Fruit fly (Drosophila melanogaster): ENCODE results near the gene Axud1.
A peak's percentile ranks its signal among the peaks of the same experiment; 100 is the strongest.

Axud1 gene

dm6 chr2L:2375655-2376417 is 10.7 kb downstream of the Axud1 start, which contains the start of gene Atxn7 (continued):
- peak; percentile 99 for TF ChIP-seq bbx (GFP tag; IDR thresholded peaks at IDR 0.05; ENCODE audit: partially characterized antibody)
- peak; percentile 52 for TF ChIP-seq so (GFP tag; IDR thresholded peaks at IDR 0.05)
- peak; percentile 59; the same call in 1 of the 2 replicates for TF ChIP-seq HLH3B (GFP tag; IDR thresholded peaks at IDR 0.05)
- TF ChIP-seq CG14050 (GFP tag; IDR thresholded peaks at IDR 0.05) = peak; percentile 55; the same call in 2 of the 3 replicates
- no peak for TF ChIP-seq CG17568 (GFP tag; optimal IDR thresholded peaks at IDR 0.05)
- peak; percentile 79 for TF ChIP-seq HLHmδ (GFP tag; optimal IDR thresholded peaks at IDR 0.05)
- peak; percentile 75 for TF ChIP-seq CG4707 (GFP tag; optimal IDR thresholded peaks at IDR 0.05)
- TF ChIP-seq CG15073 (GFP tag; optimal IDR thresholded peaks at IDR 0.05) = no peak
- peak; percentile 74 to 99 for TF ChIP-seq crp (GFP tag; optimal IDR thresholded peaks at IDR 0.05)
- TF ChIP-seq pan (optimal IDR thresholded peaks at IDR 0.05) = no peak
- TF ChIP-seq pan (GFP tag; optimal IDR thresholded peaks at IDR 0.05 in 1 of 2, IDR thresholded peaks at IDR 0.05 in 1 of 2) = peak in 1 of 2 experiments; percentile 72
- peak; percentile 53; the same call in 1 of the 2 replicates for TF ChIP-seq seq (GFP tag; IDR thresholded peaks at IDR 0.05)
- peak; percentile 23 for TF ChIP-seq CG6654 (GFP tag; optimal IDR thresholded peaks at IDR 0.05)
- TF ChIP-seq CG1529 (GFP tag; optimal IDR thresholded peaks at IDR 0.05) = peak; percentile 65
- no peak for TF ChIP-seq CG31388 (GFP tag; optimal IDR thresholded peaks at IDR 0.05)
- TF ChIP-seq Poxn (GFP tag; IDR thresholded peaks at IDR 0.05) = no peak
- TF ChIP-seq CG17829 (tag; optimal IDR thresholded peaks at IDR 0.05) = peak; percentile 49
- no peak for TF ChIP-seq z (GFP tag; IDR thresholded peaks at IDR 0.05)
- TF ChIP-seq CTCF (GFP tag; optimal IDR thresholded peaks at IDR 0.05) = peak; percentile 9
- peak; percentile 98 for TF ChIP-seq amos (GFP tag; IDR thresholded peaks at IDR 0.05; ENCODE audit: partially characterized antibody)
- TF ChIP-seq CG17359 (tag; optimal IDR thresholded peaks at IDR 0.05) = peak; percentile 61
- peak; percentile 63 for TF ChIP-seq CG33557 (GFP tag; optimal IDR thresholded peaks at IDR 0.05)
- peak; percentile 63; the same call in 1 of the 3 replicates for TF ChIP-seq ase (GFP tag; IDR thresholded peaks at IDR 0.05)
- TF ChIP-seq hbn (GFP tag; IDR thresholded peaks at IDR 0.05; ENCODE audit: partially characterized antibody) = peak; percentile 96
- peak; percentile 57 for TF ChIP-seq CG31441 (GFP tag; IDR thresholded peaks at IDR 0.05)
- TF ChIP-seq croc (GFP tag; conservative IDR thresholded peaks at IDR 0.05) = no peak
- peak; percentile 24 for TF ChIP-seq bab2 (GFP tag; optimal IDR thresholded peaks at IDR 0.05)
- TF ChIP-seq CG9797 (GFP tag; optimal IDR thresholded peaks at IDR 0.05) = peak; percentile 18
- peak; percentile 62 for TF ChIP-seq sqz (GFP tag; optimal IDR thresholded peaks at IDR 0.05)
- no peak for TF ChIP-seq sim (GFP tag; IDR thresholded peaks at IDR 0.05)
- peak; percentile 24 for TF ChIP-seq CG7786 (GFP tag; optimal IDR thresholded peaks at IDR 0.05)
- TF ChIP-seq mirr (GFP tag; optimal IDR thresholded peaks at IDR 0.05) = peak; percentile 67
- no peak; the same call in 1 of the 2 replicates for TF ChIP-seq CG17612 (GFP tag; IDR thresholded peaks at IDR 0.05)
- peak; percentile 97 for TF ChIP-seq Med (GFP tag)
- no peak for TF ChIP-seq Mrtf (GFP tag; IDR thresholded peaks at IDR 0.05)
- peak; percentile 97 for TF ChIP-seq CG16813 (GFP tag; IDR thresholded peaks at IDR 0.05; ENCODE audit: partially characterized antibody)
- peak; percentile 31 for TF ChIP-seq grn (GFP tag; optimal IDR thresholded peaks at IDR 0.05)
- TF ChIP-seq CG3995 (GFP tag; optimal IDR thresholded peaks at IDR 0.05) = peak; percentile 92
- no peak for TF ChIP-seq cad (GFP tag; optimal IDR thresholded peaks at IDR 0.05)
- TF ChIP-seq Dref (GFP tag; IDR thresholded peaks at IDR 0.05) = peak; percentile 87
- peak; percentile 82 for TF ChIP-seq sna (GFP tag; IDR thresholded peaks at IDR 0.05; ENCODE audit: partially characterized antibody)
- no peak for TF ChIP-seq jing (GFP tag; optimal IDR thresholded peaks at IDR 0.05)
- no peak; the same call in 1 of the 2 replicates for TF ChIP-seq CG31224 (GFP tag; IDR thresholded peaks at IDR 0.05)
- peak; percentile 24 for TF ChIP-seq abd-A (tag; optimal IDR thresholded peaks at IDR 0.05)
- peak; percentile 72 for TF ChIP-seq sob (GFP tag; IDR thresholded peaks at IDR 0.05)
- TF ChIP-seq CG10274 (GFP tag; optimal IDR thresholded peaks at IDR 0.05) = peak; percentile 34
- TF ChIP-seq BtbVII (GFP tag; optimal IDR thresholded peaks at IDR 0.05) = peak; percentile 33
- TF ChIP-seq E2f2 (GFP tag; IDR thresholded peaks at IDR 0.05) = peak; percentile 46
- peak; percentile 56 for TF ChIP-seq CG6765 (GFP tag; optimal IDR thresholded peaks at IDR 0.05)
- TF ChIP-seq pita (GFP tag; optimal IDR thresholded peaks at IDR 0.05) = no peak

Data from whole organism, embryonic.